Fruit fly (Drosophila melanogaster): Measurements from ENCODE around the gene Ugt302K1.

Ugt302K1 gene

DNA sequence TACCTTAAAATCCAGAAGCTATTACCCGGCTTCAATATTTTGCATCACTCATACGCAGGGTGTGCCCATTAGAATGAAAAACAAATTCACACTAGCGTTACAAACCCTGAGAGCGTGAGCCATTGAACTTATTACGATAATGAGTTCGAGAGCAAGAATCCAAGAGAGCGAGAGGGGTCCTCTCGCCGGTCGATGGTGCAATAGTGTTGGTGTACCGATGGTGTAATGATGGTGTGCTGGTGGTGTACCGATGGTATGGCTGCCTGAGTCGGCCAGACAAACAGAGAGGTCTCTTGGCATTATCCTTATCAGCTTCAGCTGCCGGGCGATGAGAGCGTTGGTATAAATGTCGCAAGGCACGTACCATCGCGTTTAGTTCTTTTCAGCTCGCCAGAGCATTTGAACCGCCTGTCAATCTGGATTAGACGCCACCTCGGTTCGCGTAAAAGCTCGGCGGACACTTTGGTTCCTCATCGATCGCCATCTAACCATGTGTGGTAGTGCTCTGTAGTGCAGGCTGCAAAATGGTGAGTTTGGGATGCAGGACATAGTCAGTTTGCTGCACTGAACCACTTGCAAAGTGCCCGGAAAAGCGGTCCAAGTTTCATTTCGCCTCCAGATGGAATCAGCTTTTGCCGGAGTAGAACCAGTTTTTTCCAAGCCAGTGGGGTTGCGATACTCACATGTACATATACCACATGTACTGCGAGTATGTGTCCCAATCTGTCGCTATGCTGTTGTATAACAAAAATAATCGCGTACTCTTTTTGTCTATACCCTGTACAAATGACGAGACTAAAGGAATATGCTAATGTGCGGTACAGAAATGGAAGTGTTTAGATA, 46.6 kb upstream of the Ugt302K1 start (continued):
- no peak for TF ChIP-seq CG6654 (GFP tag; optimal IDR thresholded peaks at IDR 0.05)
- no peak for TF ChIP-seq toy (GFP tag; IDR thresholded peaks at IDR 0.05)
- TF ChIP-seq zen (tag; optimal IDR thresholded peaks at IDR 0.05): no peak
- no peak for TF ChIP-seq sima (GFP tag; optimal IDR thresholded peaks at IDR 0.05)
- no peak for TF ChIP-seq NK7.1 (GFP tag; optimal IDR thresholded peaks at IDR 0.05)
- no peak for TF ChIP-seq CG12155 (GFP tag; optimal IDR thresholded peaks at IDR 0.05)
- TF ChIP-seq Dip3 (GFP tag; optimal IDR thresholded peaks at IDR 0.05): no peak
- TF ChIP-seq CG12104 (GFP tag; optimal IDR thresholded peaks at IDR 0.05): no peak
- TF ChIP-seq Adf1 (GFP tag; IDR thresholded peaks at IDR 0.05): no peak
- no peak for TF ChIP-seq CG8290 (GFP tag; optimal IDR thresholded peaks at IDR 0.05)
- TF ChIP-seq CG8290 (tag; optimal IDR thresholded peaks at IDR 0.05): no peak
- TF ChIP-seq CG17186 (GFP tag; optimal IDR thresholded peaks at IDR 0.05): no peak
- TF ChIP-seq CG18619 (GFP tag; optimal IDR thresholded peaks at IDR 0.05): no peak
- TF ChIP-seq tna (GFP tag; IDR thresholded peaks at IDR 0.05; ENCODE audit: partially characterized antibody): no peak
- no peak for TF ChIP-seq CG2712 (tag; optimal IDR thresholded peaks at IDR 0.05)
- no peak for TF ChIP-seq ab (GFP tag; optimal IDR thresholded peaks at IDR 0.05)
- TF ChIP-seq CG17612 (GFP tag; IDR thresholded peaks at IDR 0.05): no peak
- no peak for TF ChIP-seq cwo (GFP tag; optimal IDR thresholded peaks at IDR 0.05)
- peak; percentile 63 for TF ChIP-seq CG34376 (GFP tag; optimal IDR thresholded peaks at IDR 0.05)
- TF ChIP-seq h (optimal IDR thresholded peaks at IDR 0.05): no peak
- TF ChIP-seq Ets65A (GFP tag): peak; percentile 25
- TF ChIP-seq CG5245 (GFP tag; optimal IDR thresholded peaks at IDR 0.05): no peak
- TF ChIP-seq wek (GFP tag; optimal IDR thresholded peaks at IDR 0.05): peak; percentile 9
- TF ChIP-seq Trl (optimal IDR thresholded peaks at IDR 0.05): peak; percentile 41 to 84
- TF ChIP-seq Trl (GFP tag; optimal IDR thresholded peaks at IDR 0.05): no peak
- TF ChIP-seq CG10209 (GFP tag; optimal IDR thresholded peaks at IDR 0.05): no peak
- TF ChIP-seq CG4404 (GFP tag; IDR thresholded peaks at IDR 0.05): no peak; the same call in 1 of the 2 replicates
- no peak for TF ChIP-seq CG15269 (tag; optimal IDR thresholded peaks at IDR 0.05)
- TF ChIP-seq CG18476 (GFP tag; optimal IDR thresholded peaks at IDR 0.05): no peak
- no peak for TF ChIP-seq schlank (tag; optimal IDR thresholded peaks at IDR 0.05)
- no peak for TF ChIP-seq CG15073 (GFP tag; optimal IDR thresholded peaks at IDR 0.05)
- peak in 1 of 2 experiments; percentile 98 for TF ChIP-seq Pdp1 (GFP tag; optimal IDR thresholded peaks at IDR 0.05)
- no peak for TF ChIP-seq Doc2 (GFP tag; IDR thresholded peaks at IDR 0.05)
- peak; percentile 16 for TF ChIP-seq ewg (GFP tag; optimal IDR thresholded peaks at IDR 0.05)
- peak; percentile 42; the same call in 1 of the 2 replicates for TF ChIP-seq CG7372 (GFP tag; IDR thresholded peaks at IDR 0.05)
- TF ChIP-seq abd-A (tag; optimal IDR thresholded peaks at IDR 0.05): no peak
- TF ChIP-seq Vsx1 (GFP tag; optimal IDR thresholded peaks at IDR 0.05): peak; percentile 41
- TF ChIP-seq Jarid2 (GFP tag; optimal IDR thresholded peaks at IDR 0.05): peak; percentile 35
- TF ChIP-seq CG2116 (GFP tag; optimal IDR thresholded peaks at IDR 0.05): no peak
- no peak for TF ChIP-seq CG2678 (tag; optimal IDR thresholded peaks at IDR 0.05)
- no peak for TF ChIP-seq aop (GFP tag; IDR thresholded peaks at IDR 0.05)
- 0 out of 4 replicates have a peak, but pooled peaks have one; percentile 34 for TF ChIP-seq chinmo (GFP tag; IDR thresholded peaks at IDR 0.05; ENCODE audit: partially characterized antibody)
- TF ChIP-seq ind (GFP tag; optimal IDR thresholded peaks at IDR 0.05): no peak
- TF ChIP-seq Sry-δ (GFP tag; optimal IDR thresholded peaks at IDR 0.05): no peak
